Worm (Caenorhabditis elegans) whole organism, L3 larva: ENCODE measurements around the gene K12D12.5.
A peak's percentile ranks its signal among the peaks of the same experiment; 100 is the strongest.

ENCODE experiments used
- R02D3.7 ChIP-seq: fragments of 150-350 bp; optimal IDR thresholded peaks from 2 replicates; lab custom pipeline; 2014; ENCODE audit warnings: missing biosample characterization, missing genetic modification characterization
- ZK546.5 ChIP-seq: sonication (generic microtip); optimal IDR thresholded peaks from 2 replicates; lab custom pipeline; 2017; ENCODE audit warnings: missing biosample characterization, missing genetic modification characterization
- aly-2 ChIP-seq: fragments of 150-350 bp; optimal IDR thresholded peaks from 2 replicates; lab custom pipeline; 2014; ENCODE audit warnings: missing biosample characterization, missing genetic modification characterization
- ceh-16 ChIP-seq: sonication (generic microtip); optimal IDR thresholded peaks from 2 replicates; lab custom pipeline; 2017; ENCODE audit warnings: missing biosample characterization, missing genetic modification characterization
- ceh-28 ChIP-seq: fragments of 150-350 bp; optimal IDR thresholded peaks from 2 replicates; lab custom pipeline; 2014; ENCODE audit warnings: missing biosample characterization, missing genetic modification reagents, missing genetic modification characterization
- ceh-82 ChIP-seq: fragments of 150-350 bp; optimal IDR thresholded peaks from 2 replicates; lab custom pipeline; 2014; ENCODE audit warnings: missing biosample characterization, missing genetic modification characterization
- ceh-9 ChIP-seq: sonication (generic microtip); optimal IDR thresholded peaks from 2 replicates; lab custom pipeline; 2018; ENCODE audit warnings: missing biosample characterization, missing genetic modification characterization
- daf-12 ChIP-seq: fragments of 150-350 bp; optimal IDR thresholded peaks from 2 replicates; lab custom pipeline; 2014; ENCODE audit warnings: missing biosample characterization, missing genetic modification reagents, missing genetic modification characterization
- egl-27 ChIP-seq: sonication (generic microtip); optimal IDR thresholded peaks from 4 replicates; lab custom pipeline; 2017; ENCODE audit warnings: missing biosample characterization, missing genetic modification reagents, missing genetic modification characterization
- egl-5 ChIP-seq: fragments of 150-350 bp; optimal IDR thresholded peaks from 2 replicates; lab custom pipeline; 2017; ENCODE audit warnings: missing biosample characterization, missing genetic modification reagents, missing genetic modification characterization, inconsistent platforms
- elt-1 ChIP-seq: fragments of 150-350 bp; optimal IDR thresholded peaks from 2 replicates; lab custom pipeline; 2014; ENCODE audit warnings: missing biosample characterization, missing genetic modification characterization
- elt-2 ChIP-seq: sonication (generic microtip); optimal IDR thresholded peaks from 2 replicates; lab custom pipeline; 2016; ENCODE audit warnings: missing genetic modification reagents, mild to moderate bottlenecking, missing genetic modification characterization, missing compliant biosample characterization
- elt-3 ChIP-seq, 3 experiments: fragments of 150-350 bp in 1 of 3; sonication (generic microtip) in 2 of 3; optimal IDR thresholded peaks; 2 replicates in 2 of 3; 4 replicates in 1 of 3; lab custom pipeline; 2014 to 2017; ENCODE audit warnings: missing biosample characterization in 3 of 3, missing genetic modification characterization in 3 of 3
- eor-1 ChIP-seq, 2 experiments: fragments of 150-350 bp; optimal IDR thresholded peaks; 2 replicates each; lab custom pipeline; 2014 to 2018; ENCODE audit warnings: missing biosample characterization in 2 of 2, missing genetic modification characterization in 2 of 2
- fkh-10 ChIP-seq: sonication (generic microtip); optimal IDR thresholded peaks from 2 replicates; lab custom pipeline; 2017; ENCODE audit warnings: missing biosample characterization, missing genetic modification reagents, missing genetic modification characterization
- fkh-2 ChIP-seq: fragments of 150-350 bp; optimal IDR thresholded peaks from 2 replicates; lab custom pipeline; 2014; ENCODE audit warnings: missing biosample characterization, missing genetic modification reagents, missing genetic modification characterization
- fos-1 ChIP-seq: fragments of 150-350 bp; optimal IDR thresholded peaks from 2 replicates; lab custom pipeline; 2014; ENCODE audit warnings: missing biosample characterization, missing genetic modification characterization
- hmg-11 ChIP-seq: sonication (generic microtip); optimal IDR thresholded peaks from 2 replicates; lab custom pipeline; 2016; ENCODE audit warnings: missing genetic modification characterization, missing compliant biosample characterization
- jun-1 ChIP-seq: fragments of 150-350 bp; optimal IDR thresholded peaks from 2 replicates; lab custom pipeline; 2014; ENCODE audit warnings: missing biosample characterization, missing genetic modification reagents, missing genetic modification characterization
- lin-15B ChIP-seq: fragments of 150-350 bp; optimal IDR thresholded peaks from 2 replicates; lab custom pipeline; 2014; ENCODE audit warnings: missing biosample characterization, missing genetic modification characterization
- lin-39 ChIP-seq: fragments of 150-350 bp; optimal IDR thresholded peaks from 2 replicates; lab custom pipeline; 2018; ENCODE audit warnings: missing biosample characterization, missing genetic modification reagents, missing genetic modification characterization
- lsy-12 ChIP-seq: sonication (generic microtip); optimal IDR thresholded peaks from 2 replicates; lab custom pipeline; 2016; ENCODE audit warnings: mild to moderate bottlenecking, missing genetic modification characterization, missing compliant biosample characterization
- mdl-1 ChIP-seq: fragments of 150-350 bp; optimal IDR thresholded peaks from 2 replicates; lab custom pipeline; 2014; ENCODE audit warnings: missing biosample characterization, missing genetic modification characterization
- nfya-1 ChIP-seq: sonication (generic microtip); optimal IDR thresholded peaks from 2 replicates; lab custom pipeline; 2017; ENCODE audit warnings: missing genetic modification characterization, mild to moderate bottlenecking, missing compliant biosample characterization, antibody characterized with exemption, moderate library complexity; ENCODE audit not compliant: insufficient read depth
- nhr-11 ChIP-seq: fragments of 150-350 bp; optimal IDR thresholded peaks from 2 replicates; lab custom pipeline; 2014; ENCODE audit warnings: missing biosample characterization, missing genetic modification characterization
- nhr-12 ChIP-seq: fragments of 150-350 bp; optimal IDR thresholded peaks from 2 replicates; lab custom pipeline; 2014; ENCODE audit warnings: missing biosample characterization, missing genetic modification characterization
- nhr-23 ChIP-seq: fragments of 150-350 bp; optimal IDR thresholded peaks from 2 replicates; lab custom pipeline; 2014; ENCODE audit warnings: missing biosample characterization, missing genetic modification reagents, missing genetic modification characterization
- nhr-25 ChIP-seq: sonication (generic microtip); optimal IDR thresholded peaks from 2 replicates; lab custom pipeline; 2017; ENCODE audit warnings: missing biosample characterization, missing genetic modification characterization
- nhr-28 ChIP-seq: fragments of 150-350 bp; optimal IDR thresholded peaks from 2 replicates; lab custom pipeline; 2014; ENCODE audit warnings: missing biosample characterization, missing genetic modification characterization
- nhr-43 ChIP-seq: sonication (generic microtip); optimal IDR thresholded peaks from 2 replicates; lab custom pipeline; 2016; ENCODE audit warnings: mild to moderate bottlenecking, missing genetic modification characterization, missing compliant biosample characterization; ENCODE audit not compliant: poor library complexity, severe bottlenecking
- nhr-67 ChIP-seq: fragments of 150-350 bp; optimal IDR thresholded peaks from 2 replicates; lab custom pipeline; 2014; ENCODE audit warnings: missing biosample characterization, missing genetic modification characterization
- nhr-76 ChIP-seq: fragments of 150-350 bp; sonication (generic microtip); optimal IDR thresholded peaks from 5 replicates; lab custom pipeline; 2014; ENCODE audit warnings: missing biosample characterization, missing genetic modification characterization
- nhr-77 ChIP-seq: fragments of 150-350 bp; optimal IDR thresholded peaks from 2 replicates; lab custom pipeline; 2014; ENCODE audit warnings: missing biosample characterization, missing genetic modification characterization
- pha-4 ChIP-seq: fragments of 150-350 bp; optimal IDR thresholded peaks from 2 replicates; lab custom pipeline; 2014; ENCODE audit warnings: missing biosample characterization, missing genetic modification reagents, missing genetic modification characterization
- pqm-1 ChIP-seq: fragments of 150-350 bp; optimal IDR thresholded peaks from 2 replicates; lab custom pipeline; 2017; ENCODE audit warnings: missing biosample characterization, missing genetic modification characterization, inconsistent platforms
- sea-2 ChIP-seq: fragments of 150-350 bp; sonication (generic microtip); optimal IDR thresholded peaks from 4 replicates; lab custom pipeline; 2014; ENCODE audit warnings: missing biosample characterization, missing genetic modification reagents, missing genetic modification characterization
- skn-1 ChIP-seq: fragments of 150-350 bp; optimal IDR thresholded peaks from 2 replicates; lab custom pipeline; 2014; ENCODE audit warnings: missing biosample characterization, missing genetic modification characterization
- snpc-4 ChIP-seq: fragments of 150-350 bp; optimal IDR thresholded peaks from 2 replicates; lab custom pipeline; 2014; ENCODE audit warnings: missing biosample characterization, missing genetic modification characterization
- tbx-2 ChIP-seq: sonication (generic microtip); optimal IDR thresholded peaks from 2 replicates; lab custom pipeline; 2016; ENCODE audit warnings: mild to moderate bottlenecking, missing genetic modification characterization, missing compliant biosample characterization
- unc-39 ChIP-seq: sonication (generic microtip); optimal IDR thresholded peaks from 4 replicates; lab custom pipeline; 2017; ENCODE audit warnings: missing biosample characterization, missing genetic modification characterization
- unc-62 ChIP-seq: fragments of 150-350 bp; sonication (generic microtip); optimal IDR thresholded peaks from 4 replicates; lab custom pipeline; 2014; ENCODE audit warnings: missing biosample characterization, missing genetic modification reagents, missing genetic modification characterization
- zag-1 ChIP-seq: fragments of 150-350 bp; optimal IDR thresholded peaks from 2 replicates; lab custom pipeline; 2014; ENCODE audit warnings: missing biosample characterization, missing genetic modification characterization
- ztf-11 ChIP-seq: fragments of 150-350 bp; optimal IDR thresholded peaks from 2 replicates; lab custom pipeline; 2014; ENCODE audit warnings: missing biosample characterization, missing genetic modification characterization
- ztf-4 ChIP-seq: fragments of 150-350 bp; optimal IDR thresholded peaks from 2 replicates; lab custom pipeline; 2014; ENCODE audit warnings: missing biosample characterization, missing genetic modification characterization

Gene K12D12.5

DNA sequence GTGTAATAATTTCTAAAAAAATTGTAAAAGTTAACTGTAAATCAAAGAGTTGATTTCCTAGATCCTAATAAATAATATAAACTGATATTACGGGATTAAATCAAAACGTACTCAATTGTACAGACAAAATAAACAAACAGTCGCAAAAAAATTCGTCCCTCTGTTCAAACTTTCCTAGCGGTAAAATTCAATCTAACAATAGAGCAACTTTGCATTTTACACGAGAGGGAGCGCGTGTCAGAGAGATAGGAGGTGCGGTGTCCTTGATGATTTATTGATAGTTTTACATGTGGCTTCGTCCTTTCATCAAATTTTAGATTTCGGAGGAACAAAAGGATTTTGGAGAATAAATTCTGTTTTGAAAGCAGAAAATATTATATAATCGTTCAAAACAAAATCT is 30.2 kb upstream of the K12D12.5 start:
- no peak for TF ChIP-seq sea-2
- TF ChIP-seq elt-3 (tag; optimal IDR thresholded peaks at IDR 0.05; lab: Kevin White, UChicago) = no peak
- TF ChIP-seq ztf-4 (tag; lab: Kevin White, UChicago) = no peak
- peak; percentile 4 for TF ChIP-seq nhr-23 (tag; lab: Kevin White, UChicago)
- TF ChIP-seq R02D3.7 = no peak
- no peak for TF ChIP-seq ceh-9 (tag; lab: Kevin White, UChicago)
- TF ChIP-seq nhr-12 (tag; lab: Kevin White, UChicago) = no peak
- TF ChIP-seq egl-27 (tag; lab: Kevin White, UChicago) = no peak
- no peak for TF ChIP-seq nhr-67 (tag; lab: Kevin White, UChicago)
- no peak for TF ChIP-seq fkh-2 (tag; lab: Kevin White, UChicago)
- no peak for TF ChIP-seq lin-39 (tag; lab: Kevin White, UChicago)
- no peak for TF ChIP-seq aly-2
- TF ChIP-seq ZK546.5 = no peak
- TF ChIP-seq fos-1 = no peak
- no peak for TF ChIP-seq lsy-12 (tag; lab: Kevin White, UChicago)
- no peak for TF ChIP-seq nhr-43 (tag; lab: Kevin White, UChicago)
- no peak for TF ChIP-seq eor-1 (tag; optimal IDR thresholded peaks at IDR 0.05; lab: Kevin White, UChicago)
- TF ChIP-seq fkh-10 = no peak
- no peak for TF ChIP-seq skn-1 (tag; lab: Kevin White, UChicago)
- TF ChIP-seq jun-1 = no peak
- TF ChIP-seq nhr-76 (tag; lab: Kevin White, UChicago) = no peak
- no peak for TF ChIP-seq ceh-28 (tag; lab: Kevin White, UChicago)
- no peak for TF ChIP-seq ztf-11 (tag; lab: Kevin White, UChicago)
- TF ChIP-seq nhr-25 (tag; lab: Kevin White, UChicago) = peak; percentile 7
- no peak for TF ChIP-seq nhr-11
- peak; percentile 79 for TF ChIP-seq pha-4 (tag; lab: Kevin White, UChicago)
- no peak for TF ChIP-seq hmg-11 (tag; lab: Kevin White, UChicago)
- TF ChIP-seq ceh-82 = no peak
- TF ChIP-seq nfya-1 = no peak
- TF ChIP-seq lin-15B (tag; lab: Kevin White, UChicago) = peak; percentile 15
- no peak for TF ChIP-seq nhr-77 (tag; lab: Kevin White, UChicago)
- TF ChIP-seq nhr-28 (tag; lab: Kevin White, UChicago) = no peak
- no peak for TF ChIP-seq daf-12
- TF ChIP-seq unc-39 (tag; lab: Kevin White, UChicago) = no peak
- no peak for TF ChIP-seq pqm-1 (tag; lab: Kevin White, UChicago)
- peak; percentile 13 for TF ChIP-seq elt-2
- TF ChIP-seq elt-1 (tag; lab: Kevin White, UChicago) = no peak
- TF ChIP-seq tbx-2 (tag; lab: Kevin White, UChicago) = no peak
- TF ChIP-seq mdl-1 = no peak
- TF ChIP-seq zag-1 (tag; lab: Kevin White, UChicago) = no peak
- TF ChIP-seq snpc-4 = peak; percentile 33
- TF ChIP-seq egl-5 (tag; lab: Kevin White, UChicago) = no peak
- TF ChIP-seq, all 47 proteins: peak for 6

- no peak for TF ChIP-seq lin-39 (tag; lab: Kevin White, UChicago)
- no peak for TF ChIP-seq pqm-1 (tag; lab: Kevin White, UChicago)
- TF ChIP-seq lsy-12 (tag; lab: Kevin White, UChicago) = no peak
- no peak for TF ChIP-seq unc-39 (tag; lab: Kevin White, UChicago)
- TF ChIP-seq nhr-67 (tag; lab: Kevin White, UChicago) = no peak
- no peak for TF ChIP-seq fkh-2 (tag; lab: Kevin White, UChicago)
- TF ChIP-seq nhr-77 (tag; lab: Kevin White, UChicago) = no peak
- TF ChIP-seq ceh-28 (tag; lab: Kevin White, UChicago) = no peak
- TF ChIP-seq unc-62 (GFP tag; lab: Kevin White, UChicago) = no peak
- no peak for TF ChIP-seq ceh-16 (tag; lab: Kevin White, UChicago)
- no peak for TF ChIP-seq ztf-4 (tag; lab: Kevin White, UChicago)
- no peak for TF ChIP-seq nhr-76 (tag; lab: Kevin White, UChicago)
- no peak for TF ChIP-seq fkh-10
- TF ChIP-seq eor-1 (tag; optimal IDR thresholded peaks at IDR 0.05; lab: Kevin White, UChicago) = no peak
- no peak for TF ChIP-seq jun-1
- TF ChIP-seq skn-1 (tag; lab: Kevin White, UChicago) = no peak
- no peak for TF ChIP-seq nfya-1
- no peak for TF ChIP-seq pha-4 (tag; lab: Kevin White, UChicago)
- TF ChIP-seq zag-1 (tag; lab: Kevin White, UChicago) = no peak
These were observed 28.4 kb upstream of the K12D12.5 start, which contains the start of gene clec-144 for ce11 chrII:11832475-11832874. TSS of gene clec-144 (minus strand) at chrII:11832575.
